Worm (Caenorhabditis elegans) whole organism, L2 larva: Measurements from ENCODE around the gene F48D6.4.
"Not testable (repeated sequence)": the region's sequence is repeated elsewhere in the genome, so short reads cannot be mapped to it uniquely, and the experiment has no call there.

ENCODE experiments used
- C34F6.9 ChIP-seq: fragments of 150-350 bp; optimal IDR thresholded peaks from 2 replicates; lab custom pipeline; 2014; ENCODE audit warnings: missing biosample characterization, missing genetic modification characterization
- R02D3.7 ChIP-seq: fragments of 150-350 bp; optimal IDR thresholded peaks from 2 replicates; lab custom pipeline; 2014; ENCODE audit warnings: missing biosample characterization, missing genetic modification characterization
- ZK546.5 ChIP-seq: sonication (generic microtip); optimal IDR thresholded peaks from 2 replicates; lab custom pipeline; 2017; ENCODE audit warnings: missing biosample characterization, missing genetic modification characterization
- alr-1 ChIP-seq: fragments of 150-350 bp; optimal IDR thresholded peaks from 2 replicates; lab custom pipeline; 2014; ENCODE audit warnings: missing biosample characterization, missing genetic modification characterization
- aly-2 ChIP-seq: fragments of 150-350 bp; optimal IDR thresholded peaks from 2 replicates; lab custom pipeline; 2014; ENCODE audit warnings: missing biosample characterization, missing genetic modification characterization
- ama-1 ChIP-seq: fragments of 150-350 bp; optimal IDR thresholded peaks from 2 replicates; lab custom pipeline; 2018; ENCODE audit warnings: inconsistent platforms
- blmp-1 ChIP-seq: sonication (generic microtip); optimal IDR thresholded peaks from 2 replicates; lab custom pipeline; 2017; ENCODE audit warnings: missing genetic modification characterization, mild to moderate bottlenecking, missing compliant biosample characterization, antibody characterized with exemption, moderate library complexity; ENCODE audit not compliant: insufficient read depth
- ceh-82 ChIP-seq: fragments of 150-350 bp; optimal IDR thresholded peaks from 2 replicates; lab custom pipeline; 2014; ENCODE audit warnings: missing biosample characterization, missing genetic modification characterization
- crh-2 ChIP-seq: sonication (generic microtip); optimal IDR thresholded peaks from 2 replicates; lab custom pipeline; 2017; ENCODE audit warnings: missing biosample characterization, missing genetic modification characterization
- dmd-4 ChIP-seq: sonication (generic microtip); optimal IDR thresholded peaks from 2 replicates; lab custom pipeline; 2017; ENCODE audit warnings: missing biosample characterization, missing genetic modification characterization
- egl-27 ChIP-seq: sonication (generic microtip); optimal IDR thresholded peaks from 3 replicates; lab custom pipeline; 2017; ENCODE audit warnings: missing biosample characterization, missing genetic modification reagents, missing genetic modification characterization
- elt-3 ChIP-seq: sonication (generic microtip); optimal IDR thresholded peaks from 2 replicates; lab custom pipeline; 2017; ENCODE audit warnings: missing biosample characterization, missing genetic modification characterization
- fos-1 ChIP-seq: fragments of 150-350 bp; optimal IDR thresholded peaks from 2 replicates; lab custom pipeline; 2014; ENCODE audit warnings: missing biosample characterization, missing genetic modification characterization
- gmeb-1 ChIP-seq: fragments of 150-350 bp; optimal IDR thresholded peaks from 2 replicates; lab custom pipeline; 2014; ENCODE audit warnings: missing biosample characterization, missing genetic modification characterization
- lin-39 ChIP-seq: fragments of 150-350 bp; optimal IDR thresholded peaks from 2 replicates; lab custom pipeline; 2014; ENCODE audit warnings: missing biosample characterization, missing genetic modification reagents, missing genetic modification characterization
- lsy-2 ChIP-seq, 2 experiments: fragments of 150-350 bp in 1 of 2; sonication (generic microtip) in 1 of 2; optimal IDR thresholded peaks; 2 replicates each; lab custom pipeline; 2014 to 2017; ENCODE audit warnings: missing biosample characterization in 2 of 2, missing genetic modification characterization in 2 of 2
- mab-5 ChIP-seq: fragments of 150-350 bp; optimal IDR thresholded peaks from 2 replicates; lab custom pipeline; 2014; ENCODE audit warnings: missing biosample characterization, missing genetic modification characterization
- mbf-1 ChIP-seq: sonication (generic microtip); optimal IDR thresholded peaks from 2 replicates; lab custom pipeline; 2017; ENCODE audit warnings: missing biosample characterization, missing genetic modification characterization
- nhr-10 ChIP-seq: sonication (generic microtip); optimal IDR thresholded peaks from 2 replicates; lab custom pipeline; 2017; ENCODE audit warnings: missing biosample characterization, missing genetic modification characterization
- nhr-11 ChIP-seq: fragments of 150-350 bp; optimal IDR thresholded peaks from 2 replicates; lab custom pipeline; 2014; ENCODE audit warnings: missing biosample characterization, missing genetic modification characterization
- nhr-129 ChIP-seq: fragments of 150-350 bp; optimal IDR thresholded peaks from 2 replicates; lab custom pipeline; 2014; ENCODE audit warnings: missing biosample characterization, missing genetic modification characterization
- nhr-21 ChIP-seq: fragments of 150-350 bp; optimal IDR thresholded peaks from 2 replicates; lab custom pipeline; 2014; ENCODE audit warnings: missing biosample characterization, missing genetic modification characterization
- nhr-23 ChIP-seq: fragments of 150-350 bp; optimal IDR thresholded peaks from 2 replicates; lab custom pipeline; 2014; ENCODE audit warnings: missing biosample characterization, missing genetic modification reagents, missing genetic modification characterization
- nhr-25 ChIP-seq: fragments of 150-350 bp; sonication (generic microtip); optimal IDR thresholded peaks from 3 replicates; lab custom pipeline; 2014; ENCODE audit warnings: missing biosample characterization, missing genetic modification characterization
- nhr-6 ChIP-seq: fragments of 150-350 bp; optimal IDR thresholded peaks from 2 replicates; lab custom pipeline; 2014; ENCODE audit warnings: missing biosample characterization, missing genetic modification characterization
- nhr-77 ChIP-seq: fragments of 150-350 bp; optimal IDR thresholded peaks from 2 replicates; lab custom pipeline; 2014; ENCODE audit warnings: missing biosample characterization, missing genetic modification characterization
- sem-4 ChIP-seq: fragments of 150-350 bp; optimal IDR thresholded peaks from 2 replicates; lab custom pipeline; 2014; ENCODE audit warnings: missing biosample characterization, missing genetic modification reagents, missing genetic modification characterization
- skn-1 ChIP-seq: sonication (generic microtip); optimal IDR thresholded peaks from 2 replicates; lab custom pipeline; 2017; ENCODE audit warnings: missing biosample characterization, missing genetic modification characterization
- sma-3 ChIP-seq: sonication (generic microtip); optimal IDR thresholded peaks from 2 replicates; lab custom pipeline; 2016; ENCODE audit warnings: missing genetic modification reagents, missing genetic modification characterization, missing compliant biosample characterization
- sma-9 ChIP-seq, 2 experiments: fragments of 150-350 bp in 1 of 2; sonication (generic microtip) in 1 of 2; optimal IDR thresholded peaks; 2 replicates each; lab custom pipeline; 2014 to 2016; ENCODE audit warnings: missing genetic modification characterization in 2 of 2, mild to moderate bottlenecking in 1 of 2, missing biosample characterization in 1 of 2, missing compliant biosample characterization in 1 of 2, missing genetic modification reagents in 1 of 2, moderate library complexity in 1 of 2
- snpc-4 ChIP-seq: fragments of 150-350 bp; optimal IDR thresholded peaks from 2 replicates; lab custom pipeline; 2014; ENCODE audit warnings: missing biosample characterization, missing genetic modification characterization
- unc-62 ChIP-seq: fragments of 150-350 bp; optimal IDR thresholded peaks from 2 replicates; lab custom pipeline; 2014; ENCODE audit warnings: missing biosample characterization, missing genetic modification reagents, missing genetic modification characterization
- zag-1 ChIP-seq: fragments of 150-350 bp; optimal IDR thresholded peaks from 2 replicates; lab custom pipeline; 2014; ENCODE audit warnings: missing biosample characterization, missing genetic modification characterization
- ztf-1 ChIP-seq: fragments of 200-800 bp; sonication (Bioruptor generic); conservative IDR thresholded peaks from 2 replicates; pipeline ENCODE4 v1.3.6; 2022; ENCODE audit warnings: missing genetic modification characterization, missing compliant biosample characterization

Gene F48D6.4

ce11 chrX:4209131-4209530 is 37.9 kb downstream of the F48D6.4 start (continued):
- TF ChIP-seq skn-1 (tag; lab: Kevin White, UChicago) (peak; percentile 94), ztf-1 (GFP tag; lab: Robert Waterston, UW) (peak; percentile 98), fos-1 (tag; lab: Kevin White, UChicago) (peak; percentile 99), nhr-25 (tag; lab: Kevin White, UChicago) (peak; percentile 98), R02D3.7 (tag; lab: Kevin White, UChicago) (peak; percentile 74), snpc-4 (tag; lab: Kevin White, UChicago) (peak; percentile 91), ceh-82 (tag; lab: Kevin White, UChicago) (peak; percentile 99), nhr-6 (tag; lab: Kevin White, UChicago) (peak; percentile 98), blmp-1 (peak; percentile 85), sma-9 (GFP tag; optimal IDR thresholded peaks at IDR 0.05; lab: Kevin White, UChicago) (peak; percentile 99), sma-9 (tag; optimal IDR thresholded peaks at IDR 0.05; lab: Kevin White, UChicago) (no peak), nhr-23 (peak; percentile 49)
- TF ChIP-seq, all 48 proteins: peak for 46

DNA sequence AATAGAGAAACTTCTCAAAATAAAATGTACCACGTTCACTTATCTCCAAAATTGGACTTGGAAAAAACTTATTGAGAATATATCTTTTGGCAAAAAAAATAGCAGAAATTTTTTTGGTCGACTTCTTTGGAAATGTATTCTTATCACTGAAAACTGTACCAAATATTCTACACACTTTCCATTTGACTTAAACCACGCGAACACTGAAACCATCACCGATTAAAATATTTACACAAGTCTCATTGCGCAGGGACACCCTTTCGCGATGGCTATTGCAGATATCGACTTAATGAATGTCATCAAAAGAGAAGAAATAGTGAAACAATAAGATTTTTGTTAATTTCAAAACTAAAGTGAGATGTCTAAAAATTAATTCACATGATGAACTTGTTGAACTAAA is 38.5 kb downstream of the F48D6.4 start:
- TF ChIP-seq lin-39 (no peak), unc-62 (GFP tag; lab: Kevin White, UChicago) (no peak), lsy-2 (tag; optimal IDR thresholded peaks at IDR 0.05; lab: Kevin White, UChicago) (peak in 1 of 2 experiments; percentile 54), C34F6.9 (tag; lab: Kevin White, UChicago) (no peak), blmp-1 (no peak), nhr-6 (tag; lab: Kevin White, UChicago) (peak; percentile 73), mbf-1 (tag; lab: Kevin White, UChicago) (peak; percentile 45), nhr-11 (no peak), nhr-25 (tag; lab: Kevin White, UChicago) (no peak), dmd-4 (tag; lab: Kevin White, UChicago) (no peak), sma-3 (peak; percentile 80), egl-27 (tag; lab: Kevin White, UChicago) (no peak), sma-9 (GFP tag; optimal IDR thresholded peaks at IDR 0.05; lab: Kevin White, UChicago) (peak; percentile 75), sma-9 (tag; optimal IDR thresholded peaks at IDR 0.05; lab: Kevin White, UChicago) (no peak), aly-2 (tag; lab: Kevin White, UChicago) (no peak), mab-5 (tag; lab: Kevin White, UChicago) (no peak), nhr-21 (tag; lab: Kevin White, UChicago) (peak; percentile 60), gmeb-1 (tag; lab: Kevin White, UChicago) (peak; percentile 79), ama-1 (lab: Kevin White, UChicago) (no peak), nhr-77 (peak; percentile 79), nhr-10 (tag; lab: Kevin White, UChicago) (no peak), fos-1 (tag; lab: Kevin White, UChicago) (no peak), sem-4 (tag; lab: Kevin White, UChicago) (no peak), snpc-4 (tag; lab: Kevin White, UChicago) (peak; percentile 24), crh-2 (tag; lab: Kevin White, UChicago) (peak; percentile 69), alr-1 (tag; lab: Kevin White, UChicago) (no peak), elt-3 (tag; lab: Kevin White, UChicago) (no peak), zag-1 (tag; lab: Kevin White, UChicago) (no peak), nhr-129 (tag; lab: Kevin White, UChicago) (peak; percentile 48)
- TF ChIP-seq, all 48 proteins: peak for 11

- not testable (repeated sequence) for TF ChIP-seq dmd-4, elt-3, crh-2 (tag; lab: Kevin White, UChicago)
Observed at ce11 chrX:4207385-4207784, 39.6 kb downstream of the F48D6.4 start, which contains the start of gene F20B6.9. Gene F20B6.9 (minus strand): TSS chrX:4207485.

DNA sequence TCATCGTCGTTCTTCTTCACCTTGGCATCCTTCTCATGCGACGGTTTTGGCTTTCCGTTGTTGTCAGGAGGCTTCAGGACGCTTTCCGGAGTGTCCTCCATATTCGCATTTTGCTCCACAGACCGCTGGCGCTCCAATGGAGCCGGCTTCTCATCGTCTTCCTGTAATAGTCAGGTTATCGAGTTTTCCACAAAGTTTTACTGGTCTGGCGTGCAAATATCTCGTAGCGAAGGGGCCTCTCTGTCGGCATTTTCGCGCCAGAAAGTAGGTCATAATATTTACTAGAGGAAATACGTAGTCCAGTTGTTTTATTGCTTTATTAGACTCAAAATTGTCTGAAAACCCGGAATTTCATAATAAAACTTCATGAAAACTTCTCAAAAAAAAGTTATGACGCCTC is 44.9 kb downstream of the F48D6.4 start, which contains the start of gene F20B6.6:
TSS of gene F20B6.6 (minus strand) at position 101 of the 400 bp plus-strand sequence.
- not testable (repeated sequence) for TF ChIP-seq sem-4 (tag; lab: Kevin White, UChicago); dmd-4 (tag; lab: Kevin White, UChicago); blmp-1

DNA sequence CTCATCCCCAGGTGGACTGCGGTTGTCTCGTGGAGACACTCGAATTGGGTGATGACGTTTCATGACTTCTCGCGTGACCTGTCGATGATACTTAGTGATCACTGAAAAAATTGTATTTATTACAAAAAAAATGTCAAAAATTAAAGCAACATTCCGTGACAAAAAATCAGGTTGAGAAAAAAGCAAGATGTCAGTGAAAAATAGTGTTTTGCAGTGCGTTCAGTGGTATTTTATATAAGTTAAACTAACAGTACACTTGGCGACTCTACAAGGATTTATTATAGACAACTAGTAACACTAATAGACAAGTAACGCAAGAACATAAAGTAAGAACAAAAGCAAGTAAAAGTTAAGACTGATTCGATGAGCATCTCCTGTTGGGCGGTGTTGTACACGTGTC is 47.2 kb downstream of the F48D6.4 start, which contains the start of gene F20B6.5:
TSS of gene F20B6.5 (minus strand) at position 101 of the 400 bp plus-strand sequence.
- not testable (repeated sequence) for TF ChIP-seq ZK546.5; snpc-4 (tag; lab: Kevin White, UChicago); aly-2 (tag; lab: Kevin White, UChicago)
- TF ChIP-seq, all 48 proteins: peak for 0; not testable (repeated sequence) for 48
